Fruit fly (Drosophila melanogaster) whole organism, embryonic: ENCODE measurements around the gene cup.

Experiments used
- Asciz ChIP-seq: fragments of 200-800 bp; sonication (Bioruptor generic); optimal IDR thresholded peaks from 2 replicates; lab custom pipeline; 2017; ENCODE audit warnings: missing biosample characterization, mild to moderate bottlenecking, missing genetic modification characterization, missing genetic modification reagents
- Atf-2 ChIP-seq: fragments of 200-800 bp; sonication (Bioruptor generic); optimal IDR thresholded peaks from 2 replicates; lab custom pipeline; 2016; ENCODE audit warnings: missing biosample characterization, missing genetic modification characterization
- Bdp1 ChIP-seq: fragments of 200-800 bp; sonication (Bioruptor generic); optimal IDR thresholded peaks from 3 replicates; lab custom pipeline; 2016; ENCODE audit warnings: missing biosample characterization, missing genetic modification characterization
- CG10274 ChIP-seq: fragments of 200-800 bp; sonication (Bioruptor generic); optimal IDR thresholded peaks from 3 replicates; lab custom pipeline; 2017; ENCODE audit warnings: missing biosample characterization, mild to moderate bottlenecking, missing genetic modification characterization
- CG12391 ChIP-seq: fragments of 200-800 bp; sonication (Bioruptor generic); optimal IDR thresholded peaks from 3 replicates; lab custom pipeline; 2018; ENCODE audit warnings: missing biosample characterization, mild to moderate bottlenecking, missing genetic modification characterization, moderate library complexity
- CG14965 ChIP-seq: fragments of 200-800 bp; sonication (Bioruptor generic); optimal IDR thresholded peaks from 2 replicates; lab custom pipeline; 2016; ENCODE audit warnings: missing biosample characterization, missing genetic modification characterization, borderline replicate concordance
- CG15514 ChIP-seq: fragments of 200-800 bp; sonication (Bioruptor generic); optimal IDR thresholded peaks from 3 replicates; lab custom pipeline; 2017; ENCODE audit warnings: missing biosample characterization, missing genetic modification characterization, mild to moderate bottlenecking, moderate library complexity, missing genetic modification reagents
- CG2116 ChIP-seq: fragments of 200-800 bp; sonication (Bioruptor generic); optimal IDR thresholded peaks from 3 replicates; lab custom pipeline; 2018; ENCODE audit warnings: missing biosample characterization, mild to moderate bottlenecking, missing genetic modification characterization
- CG31388 ChIP-seq: fragments of 200-800 bp; sonication (Bioruptor generic); optimal IDR thresholded peaks from 2 replicates; lab custom pipeline; 2016; ENCODE audit warnings: missing biosample characterization, missing genetic modification characterization
- CG34422 ChIP-seq: fragments of 200-800 bp; sonication (Bioruptor generic); IDR thresholded peaks from 3 replicates; pipeline ENCODE4 v1.3.6; 2022; ENCODE audit warnings: missing biosample characterization, missing genetic modification characterization
- CG3847 ChIP-seq: fragments of 200-800 bp; sonication (Bioruptor generic); IDR thresholded peaks from 2 replicates; pipeline ENCODE4 v1.3.6; 2022; ENCODE audit warnings: missing biosample characterization, missing genetic modification characterization
- CG4854 ChIP-seq: fragments of 200-800 bp; sonication (Bioruptor generic); optimal IDR thresholded peaks from 2 replicates; lab custom pipeline; 2016; ENCODE audit warnings: missing biosample characterization, missing genetic modification characterization, inconsistent platforms
- CG6654 ChIP-seq: fragments of 200-800 bp; sonication (Bioruptor generic); optimal IDR thresholded peaks from 2 replicates; lab custom pipeline; 2017; ENCODE audit warnings: missing biosample characterization, mild to moderate bottlenecking, missing genetic modification characterization
- CG9797 ChIP-seq: fragments of 200-800 bp; sonication (Bioruptor generic); optimal IDR thresholded peaks from 3 replicates; lab custom pipeline; 2018; ENCODE audit warnings: missing biosample characterization, mild to moderate bottlenecking, missing genetic modification characterization
- CG9817 ChIP-seq: fragments of 200-800 bp; sonication (Bioruptor generic); optimal IDR thresholded peaks from 2 replicates; lab custom pipeline; 2018; ENCODE audit warnings: missing biosample characterization, mild to moderate bottlenecking, missing genetic modification characterization, moderate library complexity
- Chrac-16 ChIP-seq: fragments of 200-800 bp; sonication (Bioruptor generic); optimal IDR thresholded peaks from 3 replicates; lab custom pipeline; 2016; ENCODE audit warnings: missing biosample characterization, missing genetic modification characterization
- D19B ChIP-seq: fragments of 200-800 bp; sonication (Bioruptor generic); optimal IDR thresholded peaks from 2 replicates; lab custom pipeline; 2017; ENCODE audit warnings: missing biosample characterization, mild to moderate bottlenecking, missing genetic modification characterization
- Dek ChIP-seq: fragments of 200-800 bp; sonication (Bioruptor generic); optimal IDR thresholded peaks from 3 replicates; lab custom pipeline; 2019; ENCODE audit warnings: missing biosample characterization, mild to moderate bottlenecking, missing genetic modification characterization, moderate library complexity
- Fer1 ChIP-seq: fragments of 200-800 bp; sonication (Bioruptor generic); optimal IDR thresholded peaks from 2 replicates; lab custom pipeline; 2017; ENCODE audit warnings: missing biosample characterization, mild to moderate bottlenecking, missing genetic modification characterization
- HHEX ChIP-seq: fragments of 200-800 bp; sonication (Bioruptor generic); optimal IDR thresholded peaks from 3 replicates; lab custom pipeline; 2017; ENCODE audit warnings: missing biosample characterization, mild to moderate bottlenecking, missing genetic modification characterization, missing genetic modification reagents
- Hr78 ChIP-seq, 2 experiments: fragments of 200-800 bp in 1 of 2; fragments of >200 bp in 1 of 2; sonication (Bioruptor generic) in 1 of 2; optimal IDR thresholded peaks; 2 replicates each; lab custom pipeline; 2017 to 2019; ENCODE audit warnings: missing biosample characterization in 2 of 2, missing genetic modification characterization in 2 of 2, mild to moderate bottlenecking in 1 of 2, moderate library complexity in 1 of 2
- MBD-R2 ChIP-seq: fragments of 200-800 bp; sonication (Bioruptor generic); IDR thresholded peaks from 2 replicates; pipeline ENCODE4 v1.3.6; 2022; ENCODE audit warnings: missing biosample characterization, missing genetic modification characterization
- Mes4 ChIP-seq: fragments of 200-800 bp; sonication (Bioruptor generic); optimal IDR thresholded peaks from 2 replicates; lab custom pipeline; 2016; ENCODE audit warnings: missing biosample characterization, missing genetic modification characterization
- NK7.1 ChIP-seq: fragments of 200-800 bp; sonication (Bioruptor generic); optimal IDR thresholded peaks from 3 replicates; lab custom pipeline; 2016; ENCODE audit warnings: missing biosample characterization, missing genetic modification characterization
- Opbp ChIP-seq: fragments of 200-800 bp; sonication (Bioruptor generic); IDR thresholded peaks from 3 replicates; pipeline ENCODE4 v1.3.6; 2022; ENCODE audit warnings: missing biosample characterization, missing genetic modification characterization; ENCODE audit not compliant: partially characterized antibody
- Pdp1 ChIP-seq, 2 experiments: fragments of 200-800 bp; sonication (Bioruptor generic); optimal IDR thresholded peaks; 3 replicates each; lab custom pipeline; 2016; ENCODE audit warnings: missing biosample characterization in 2 of 2, missing genetic modification characterization in 2 of 2, mild to moderate bottlenecking in 1 of 2, moderate library complexity in 1 of 2
- cad ChIP-seq: fragments of >200 bp; optimal IDR thresholded peaks from 2 replicates; lab custom pipeline; 2017; ENCODE audit warnings: missing biosample characterization, missing genetic modification characterization
- cas ChIP-seq: fragments of 200-800 bp; sonication (Bioruptor generic); IDR thresholded peaks from 2 replicates; pipeline ENCODE4 v1.3.6; 2022; ENCODE audit warnings: missing biosample characterization, missing genetic modification characterization
- corto ChIP-seq: fragments of 200-800 bp; sonication (Bioruptor generic); optimal IDR thresholded peaks from 2 replicates; lab custom pipeline; 2016; ENCODE audit warnings: missing biosample characterization, mild to moderate bottlenecking, missing genetic modification characterization, moderate library complexity
- crc ChIP-seq: fragments of 200-800 bp; sonication (Bioruptor generic); optimal IDR thresholded peaks from 2 replicates; lab custom pipeline; 2016; ENCODE audit warnings: missing biosample characterization, missing genetic modification characterization
- dimm ChIP-seq: fragments of 200-800 bp; sonication (Bioruptor generic); IDR thresholded peaks from 2 replicates; pipeline ENCODE4 v1.3.6; 2022; ENCODE audit warnings: missing biosample characterization, missing genetic modification characterization
- exex ChIP-seq: fragments of 200-800 bp; sonication (Bioruptor generic); optimal IDR thresholded peaks from 4 replicates; lab custom pipeline; 2018; ENCODE audit warnings: missing biosample characterization, mild to moderate bottlenecking, missing genetic modification characterization, moderate library complexity
- fu2 ChIP-seq: fragments of 200-800 bp; sonication (Bioruptor generic); optimal IDR thresholded peaks from 2 replicates; lab custom pipeline; 2016; ENCODE audit warnings: missing biosample characterization, missing genetic modification characterization
- gce ChIP-seq: fragments of 200-800 bp; sonication (Bioruptor generic); IDR thresholded peaks from 3 replicates; pipeline ENCODE4 v1.3.6; 2022; ENCODE audit warnings: missing biosample characterization, missing genetic modification characterization
- gcm ChIP-seq: fragments of 200-800 bp; sonication (Bioruptor generic); optimal IDR thresholded peaks from 2 replicates; lab custom pipeline; 2019; ENCODE audit warnings: missing biosample characterization, mild to moderate bottlenecking, missing genetic modification characterization, moderate library complexity
- hth ChIP-seq: fragments of >200 bp; optimal IDR thresholded peaks from 2 replicates; lab custom pipeline; 2017; ENCODE audit warnings: inconsistent platforms
- inv ChIP-seq: fragments of 200-800 bp; sonication (Bioruptor generic); IDR thresholded peaks from 2 replicates; pipeline ENCODE4 v1.3.6; 2022; ENCODE audit warnings: missing biosample characterization, missing genetic modification characterization; ENCODE audit not compliant: partially characterized antibody
- jumu ChIP-seq: fragments of 200-800 bp; sonication (Bioruptor generic); optimal IDR thresholded peaks from 3 replicates; lab custom pipeline; 2016; ENCODE audit warnings: missing biosample characterization, missing genetic modification characterization
- lmd ChIP-seq: fragments of 200-800 bp; sonication (Bioruptor generic); IDR thresholded peaks from 2 replicates; pipeline ENCODE4 v1.3.6; 2022; ENCODE audit warnings: missing biosample characterization, missing genetic modification characterization
- mirr ChIP-seq: fragments of 200-800 bp; sonication (Bioruptor generic); optimal IDR thresholded peaks from 3 replicates; lab custom pipeline; 2018; ENCODE audit warnings: missing biosample characterization, mild to moderate bottlenecking, missing genetic modification characterization
- pros ChIP-seq: fragments of 200-800 bp; sonication (Bioruptor generic); optimal IDR thresholded peaks from 3 replicates; lab custom pipeline; 2019; ENCODE audit warnings: missing biosample characterization, mild to moderate bottlenecking, missing genetic modification characterization, moderate library complexity
- shn ChIP-seq: fragments of 200-800 bp; sonication (Bioruptor generic); optimal IDR thresholded peaks from 3 replicates; lab custom pipeline; 2016; ENCODE audit warnings: missing biosample characterization, missing genetic modification characterization
- sisA ChIP-seq: fragments of 200-800 bp; sonication (Bioruptor generic); IDR thresholded peaks from 2 replicates; pipeline ENCODE4 v1.3.6; 2022; ENCODE audit warnings: missing biosample characterization, missing genetic modification characterization
- tna ChIP-seq: fragments of 200-800 bp; sonication (Bioruptor generic); IDR thresholded peaks from 2 replicates; pipeline ENCODE4 v1.3.6; 2022; ENCODE audit warnings: missing biosample characterization, missing genetic modification characterization; ENCODE audit not compliant: partially characterized antibody
- ttk ChIP-seq: fragments of 200-800 bp; sonication (Bioruptor generic); IDR thresholded peaks from 2 replicates; pipeline ENCODE4 v2.1.2; 2022; ENCODE audit warnings: missing biosample characterization, missing genetic modification characterization
- vvl ChIP-seq: fragments of 200-800 bp; sonication (Bioruptor generic); IDR thresholded peaks from 2 replicates; pipeline ENCODE4 v1.3.6; 2022; ENCODE audit warnings: missing biosample characterization, missing genetic modification characterization
- wdn ChIP-seq: fragments of 200-800 bp; sonication (Bioruptor generic); IDR thresholded peaks from 2 replicates; pipeline ENCODE4 v1.3.6; 2022; ENCODE audit warnings: missing biosample characterization, missing genetic modification characterization
- zfh2 ChIP-seq: fragments of 200-800 bp; sonication (Bioruptor generic); optimal IDR thresholded peaks from 2 replicates; lab custom pipeline; 2016; ENCODE audit warnings: missing biosample characterization, missing genetic modification characterization

cup gene

dm6 chr2L:6682909-6683308 is 19.4 kb downstream of the cup start (continued):
- no peak for TF ChIP-seq CG10274 (GFP tag; lab: Kevin White, UChicago)
- no peak for TF ChIP-seq crc (GFP tag; lab: Kevin White, UChicago)
- TF ChIP-seq CG9817: no peak
- no peak for TF ChIP-seq NK7.1
- no peak for TF ChIP-seq Mes4 (GFP tag; lab: Kevin White, UChicago)
- peak; percentile 87 for TF ChIP-seq exex (tag; lab: Kevin White, UChicago)
- no peak for TF ChIP-seq HHEX (GFP tag; lab: Kevin White, UChicago)
- no peak for TF ChIP-seq gcm
- no peak for TF ChIP-seq cad (GFP tag; lab: Kevin White, UChicago)
- peak; percentile 71 for TF ChIP-seq mirr (GFP tag; lab: Kevin White, UChicago)
- TF ChIP-seq inv (GFP tag; lab: Robert Waterston, UW): no peak
- TF ChIP-seq CG15514: peak; percentile 71
- no peak for TF ChIP-seq CG6654 (GFP tag; lab: Kevin White, UChicago)

- TF ChIP-seq MBD-R2 (GFP tag; lab: Robert Waterston, UW) (peak; percentile 77), ttk (GFP tag; lab: Robert Waterston, UW) (peak; percentile 78), CG12391 (tag; lab: Kevin White, UChicago) (peak; percentile 86), lmd (GFP tag; lab: Robert Waterston, UW) (peak; percentile 85), CG9797 (GFP tag; lab: Kevin White, UChicago) (peak; percentile 74), Opbp (GFP tag; lab: Robert Waterston, UW) (peak; percentile 64), CG31388 (GFP tag; lab: Kevin White, UChicago) (peak; percentile 62), sisA (GFP tag; lab: Robert Waterston, UW) (peak; percentile 84), CG2116 (GFP tag; lab: Kevin White, UChicago) (peak; percentile 76), Hr78 (GFP tag; optimal IDR thresholded peaks at IDR 0.05; lab: Kevin White, UChicago) (peak in 1 of 2 experiments; percentile 82), CG14965 (GFP tag; lab: Kevin White, UChicago) (peak; percentile 36), cas (GFP tag; lab: Robert Waterston, UW) (0 out of 2 replicates have a peak, but pooled peaks have one; percentile 41), Fer1 (peak; percentile 78), vvl (GFP tag; lab: Robert Waterston, UW) (peak; percentile 89), wdn (GFP tag; lab: Robert Waterston, UW) (peak; percentile 54), dimm (GFP tag; lab: Robert Waterston, UW) (no peak; the same call in none of the 2 replicates), tna (GFP tag; lab: Robert Waterston, UW) (no peak), Pdp1 (GFP tag; optimal IDR thresholded peaks at IDR 0.05; lab: Kevin White, UChicago) (peak; percentile 85 to 96), CG34422 (peak; percentile 77), fu2 (GFP tag; lab: Kevin White, UChicago) (peak; percentile 78), Atf-2 (GFP tag; lab: Kevin White, UChicago) (peak; percentile 72), Dek (tag; lab: Kevin White, UChicago) (peak; percentile 75), Asciz (GFP tag; lab: Kevin White, UChicago) (peak; percentile 51), pros (GFP tag; lab: Kevin White, UChicago) (no peak), shn (peak; percentile 78), hth (lab: Kevin White, UChicago) (no peak), CG4854 (GFP tag; lab: Kevin White, UChicago) (peak; percentile 62), jumu (GFP tag; lab: Kevin White, UChicago) (peak; percentile 80), D19B (GFP tag; lab: Kevin White, UChicago) (peak; percentile 65), Bdp1 (GFP tag; lab: Kevin White, UChicago) (peak; percentile 74), zfh2 (peak; percentile 84), Chrac-16 (peak; percentile 80), corto (GFP tag; lab: Kevin White, UChicago) (no peak), gce (GFP tag; lab: Robert Waterston, UW) (peak; percentile 71; the same call in 1 of the 3 replicates), CG3847 (peak; percentile 81)
Observed at dm6 chr2L:6683992-6684882, 20.8 kb downstream of the cup start, which contains the start of gene Nhe3. Nhe3 (minus strand) TSS chr2L:6684364.
